Fruit fly (Drosophila melanogaster) whole organism, wandering third instar larva: ENCODE measurements around the gene Hrb27C.

Experiments
- Abd-B ChIP-seq: fragments of >200 bp; optimal IDR thresholded peaks from 2 replicates; lab custom pipeline; 2017; ENCODE audit warnings: missing biosample characterization, missing genetic modification characterization
- CG32264 ChIP-seq: fragments of 200-800 bp; sonication (Bioruptor generic); optimal IDR thresholded peaks from 2 replicates; lab custom pipeline; 2016; ENCODE audit warnings: missing biosample characterization, missing genetic modification characterization
- CG9705 ChIP-seq: fragments of 200-800 bp; sonication (Bioruptor generic); optimal IDR thresholded peaks from 2 replicates; lab custom pipeline; 2018; ENCODE audit warnings: missing biosample characterization, mild to moderate bottlenecking, missing genetic modification characterization
- CrebA ChIP-seq: fragments of 200-800 bp; sonication (Bioruptor generic); optimal IDR thresholded peaks from 2 replicates; lab custom pipeline; 2016; ENCODE audit warnings: missing biosample characterization, mild to moderate bottlenecking, missing genetic modification characterization, borderline replicate concordance
- Dfd ChIP-seq: fragments of >200 bp; optimal IDR thresholded peaks from 2 replicates; lab custom pipeline; 2017; ENCODE audit warnings: missing biosample characterization, missing genetic modification characterization
- Dif ChIP-seq: fragments of 200-275, 200-300 bp; sonication (Bioruptor generic); optimal IDR thresholded peaks from 2 replicates; lab custom pipeline; 2018; ENCODE audit warnings: missing biosample characterization, missing genetic modification characterization; ENCODE audit not compliant: partially characterized antibody
- GATAd ChIP-seq: sonication (Bioruptor generic); optimal IDR thresholded peaks from 2 replicates; lab custom pipeline; 2016; ENCODE audit warnings: missing biosample characterization, missing genetic modification characterization
- HLH106 ChIP-seq: fragments of 200-800 bp; optimal IDR thresholded peaks from 3 replicates; lab custom pipeline; 2019; ENCODE audit warnings: missing biosample characterization, mild to moderate bottlenecking, missing genetic modification characterization, moderate library complexity
- Hr78 ChIP-seq: fragments of >200 bp; optimal IDR thresholded peaks from 2 replicates; lab custom pipeline; 2017; ENCODE audit warnings: missing biosample characterization, missing genetic modification characterization
- Hr83 ChIP-seq: fragments of 200-300 bp; sonication (Bioruptor generic); optimal IDR thresholded peaks from 2 replicates; lab custom pipeline; 2016; ENCODE audit warnings: missing biosample characterization, mild to moderate bottlenecking, missing genetic modification characterization, moderate library complexity; ENCODE audit not compliant: poor library complexity, severe bottlenecking
- Jra ChIP-seq: sonication (Bioruptor generic); optimal IDR thresholded peaks from 2 replicates; lab custom pipeline; 2016; ENCODE audit warnings: missing biosample characterization, missing genetic modification characterization
- Mio ChIP-seq: sonication (Bioruptor generic); optimal IDR thresholded peaks from 2 replicates; lab custom pipeline; 2016; ENCODE audit warnings: missing biosample characterization, missing genetic modification characterization
- Myc ChIP-seq: fragments of >200 bp; optimal IDR thresholded peaks from 2 replicates; lab custom pipeline; 2017
- N ChIP-seq: fragments of >200 bp; optimal IDR thresholded peaks from 2 replicates; lab custom pipeline; 2018; ENCODE audit warnings: missing biosample characterization, missing external identifiers, missing genetic modification characterization
- OdsH ChIP-seq: fragments of 200-800 bp; sonication (Bioruptor generic); optimal IDR thresholded peaks from 2 replicates; lab custom pipeline; 2016; ENCODE audit warnings: missing biosample characterization, mild to moderate bottlenecking, missing genetic modification characterization
- Rel ChIP-seq, 2 experiments: fragments of 200-800 bp; sonication (Bioruptor generic) in 1 of 2; optimal IDR thresholded peaks; 2 replicates in 1 of 2; 3 replicates in 1 of 2; lab custom pipeline; 2016 to 2019; ENCODE audit warnings: mild to moderate bottlenecking in 2 of 2, missing biosample characterization in 2 of 2, missing genetic modification characterization in 2 of 2, moderate library complexity in 1 of 2
- Sp1 ChIP-seq: fragments of 200-800 bp; sonication (Bioruptor generic); optimal IDR thresholded peaks from 3 replicates; lab custom pipeline; 2019; ENCODE audit warnings: missing biosample characterization, mild to moderate bottlenecking, missing genetic modification characterization, moderate library complexity
- Vsx2 ChIP-seq: fragments of 200-300, 225-300 bp; sonication (Bioruptor generic); optimal IDR thresholded peaks from 2 replicates; lab custom pipeline; 2018; ENCODE audit warnings: missing biosample characterization, missing genetic modification characterization; ENCODE audit not compliant: partially characterized antibody
- br ChIP-seq: fragments of 200-800 bp; sonication (Bioruptor generic); optimal IDR thresholded peaks from 2 replicates; lab custom pipeline; 2016; ENCODE audit warnings: missing biosample characterization, missing genetic modification characterization
- brk ChIP-seq: fragments of 200-800 bp; sonication (Bioruptor generic); optimal IDR thresholded peaks from 2 replicates; lab custom pipeline; 2016; ENCODE audit warnings: missing biosample characterization, mild to moderate bottlenecking, missing genetic modification characterization
- dl ChIP-seq, 2 experiments: fragments of 175-275, 200-275 bp in 1 of 2; fragments of 200-275 bp in 1 of 2; sonication (Bioruptor generic); optimal IDR thresholded peaks; lab custom pipeline; 2018; ENCODE audit warnings: mild to moderate bottlenecking in 2 of 2, missing biosample characterization in 2 of 2, missing genetic modification characterization in 2 of 2, moderate library complexity in 2 of 2; ENCODE audit not compliant: partially characterized antibody in 2 of 2, insufficient read depth in 1 of 2
- dmrt93B ChIP-seq: fragments of 200-800 bp; sonication (Bioruptor generic); optimal IDR thresholded peaks from 2 replicates; lab custom pipeline; 2018; ENCODE audit warnings: missing biosample characterization, mild to moderate bottlenecking, missing genetic modification characterization
- dsf ChIP-seq: sonication (Bioruptor generic); optimal IDR thresholded peaks from 2 replicates; lab custom pipeline; 2016; ENCODE audit warnings: missing biosample characterization, missing genetic modification characterization, borderline replicate concordance
- ey ChIP-seq: fragments of 200-800 bp; sonication (Bioruptor generic); optimal IDR thresholded peaks from 2 replicates; lab custom pipeline; 2016; ENCODE audit warnings: missing biosample characterization, missing genetic modification characterization
- foxo ChIP-seq, 2 experiments: fragments of 200-800 bp; sonication (Bioruptor generic); optimal IDR thresholded peaks; 2 replicates in 1 of 2; 3 replicates in 1 of 2; lab custom pipeline; 2016 to 2017; ENCODE audit warnings: missing biosample characterization in 2 of 2, missing genetic modification characterization in 2 of 2
- fru ChIP-seq: fragments of 200-800 bp; sonication (Bioruptor generic); optimal IDR thresholded peaks from 3 replicates; lab custom pipeline; 2016; ENCODE audit warnings: missing biosample characterization, mild to moderate bottlenecking, missing genetic modification characterization
- h ChIP-seq: fragments of 200-800 bp; sonication (Bioruptor generic); optimal IDR thresholded peaks from 3 replicates; lab custom pipeline; 2016; ENCODE audit warnings: missing biosample characterization, mild to moderate bottlenecking, missing genetic modification characterization
- jim ChIP-seq: fragments of 175-275, 200-325 bp; sonication (Bioruptor generic); optimal IDR thresholded peaks from 2 replicates; lab custom pipeline; 2016; ENCODE audit warnings: missing biosample characterization, mild to moderate bottlenecking, missing genetic modification characterization
- lola ChIP-seq: fragments of >200 bp; optimal IDR thresholded peaks from 2 replicates; lab custom pipeline; 2017; ENCODE audit warnings: missing biosample characterization, missing genetic modification characterization
- pan ChIP-seq: fragments of >200 bp; optimal IDR thresholded peaks from 2 replicates; lab custom pipeline; 2017
- psq ChIP-seq: fragments of 200-800 bp; sonication (Bioruptor generic); optimal IDR thresholded peaks from 3 replicates; lab custom pipeline; 2017; ENCODE audit warnings: missing biosample characterization, mild to moderate bottlenecking, missing genetic modification characterization, moderate library complexity
- rgr ChIP-seq: fragments of 200-800 bp; sonication (Bioruptor generic); optimal IDR thresholded peaks from 3 replicates; lab custom pipeline; 2016; ENCODE audit warnings: missing biosample characterization, mild to moderate bottlenecking, missing genetic modification characterization
- sage ChIP-seq: fragments of 200-800 bp; sonication (Bioruptor generic); optimal IDR thresholded peaks from 2 replicates; lab custom pipeline; 2016; ENCODE audit warnings: missing biosample characterization, mild to moderate bottlenecking, missing genetic modification characterization
- sv ChIP-seq: fragments of 200-800 bp; sonication (Bioruptor generic); optimal IDR thresholded peaks from 3 replicates; lab custom pipeline; 2016; ENCODE audit warnings: missing biosample characterization, missing genetic modification characterization
- tai ChIP-seq: sonication (Bioruptor generic); optimal IDR thresholded peaks from 2 replicates; lab custom pipeline; 2016; ENCODE audit warnings: missing biosample characterization, missing genetic modification characterization
- woc ChIP-seq: sonication (Bioruptor generic); optimal IDR thresholded peaks from 2 replicates; lab custom pipeline; 2016; ENCODE audit warnings: missing biosample characterization, mild to moderate bottlenecking, missing genetic modification characterization

Gene Hrb27C

dm6 chr2L:6941731-6942130, 21.2 kb downstream of the Hrb27C start:
- TF ChIP-seq tai (GFP tag; lab: Kevin White, UChicago) (no peak), N (GFP tag; lab: Kevin White, UChicago) (no peak), Dfd (GFP tag; lab: Kevin White, UChicago) (no peak), OdsH (no peak)

dm6 chr2L:6942714-6943113, 22.2 kb downstream of the Hrb27C start, which contains the start of gene CG18304:
TSS of gene CG18304 (minus strand) at chr2L:6942814.
- TF ChIP-seq h (GFP tag; lab: Kevin White, UChicago) (no peak), fru (GFP tag; lab: Kevin White, UChicago) (no peak), Jra (GFP tag; lab: Kevin White, UChicago) (no peak), Vsx2 (no peak), sv (GFP tag; lab: Kevin White, UChicago) (no peak), Hr78 (no peak), rgr (GFP tag; lab: Kevin White, UChicago) (no peak)

dm6 chr2L:6945088-6945487, 24.6 kb downstream of the Hrb27C start, which contains the start of gene Fgop2:
TSS of gene Fgop2 (minus strand) at chr2L:6945289.
- TF ChIP-seq h (GFP tag; lab: Kevin White, UChicago): no peak
- no peak for TF ChIP-seq Jra (GFP tag; lab: Kevin White, UChicago)
- TF ChIP-seq GATAd (GFP tag; lab: Kevin White, UChicago): no peak
- no peak for TF ChIP-seq fru (GFP tag; lab: Kevin White, UChicago)
- TF ChIP-seq Mio: no peak
- TF ChIP-seq Myc (lab: Kevin White, UChicago): no peak
- TF ChIP-seq Rel (GFP tag; optimal IDR thresholded peaks at IDR 0.05; lab: Kevin White, UChicago): no peak
- TF ChIP-seq Rel (tag; optimal IDR thresholded peaks at IDR 0.05; lab: Kevin White, UChicago): peak; percentile 7
- TF ChIP-seq ey (GFP tag; lab: Kevin White, UChicago): no peak

- no peak for TF ChIP-seq pan (lab: Kevin White, UChicago)
- TF ChIP-seq jim: no peak
- TF ChIP-seq CG9705: no peak
- TF ChIP-seq lola (GFP tag; lab: Kevin White, UChicago): no peak
- TF ChIP-seq Vsx2: no peak
- TF ChIP-seq Hr78: no peak
- TF ChIP-seq woc (GFP tag; lab: Kevin White, UChicago): peak; percentile 77
Observed at dm6 chr2L:6948540-6948942, 28.0 kb downstream of the Hrb27C start, which contains the start of gene ihog. TSS of gene ihog (minus strand) at chr2L:6948808.

dm6 chr2L:6950096-6950495, 29.6 kb downstream of the Hrb27C start, which contains the start of the genes Gas41 and SA1:
TSS of gene Gas41 (minus strand) at chr2L:6950207.
TSS of gene SA1 (plus strand) at chr2L:6950421.
- TF ChIP-seq dmrt93B (GFP tag; lab: Kevin White, UChicago) (no peak), dsf (GFP tag; lab: Kevin White, UChicago) (peak; percentile 78), Jra (GFP tag; lab: Kevin White, UChicago) (no peak), psq (GFP tag; lab: Kevin White, UChicago) (peak; percentile 44), Hr83 (GFP tag; lab: Kevin White, UChicago) (no peak), Sp1 (GFP tag; lab: Kevin White, UChicago) (peak; percentile 90), sv (GFP tag; lab: Kevin White, UChicago) (peak; percentile 44), sage (GFP tag; lab: Kevin White, UChicago) (no peak), Hr78 (no peak), CG9705 (peak; percentile 64), ey (GFP tag; lab: Kevin White, UChicago) (peak; percentile 76), Myc (lab: Kevin White, UChicago) (no peak), CG32264 (no peak), Rel (GFP tag; optimal IDR thresholded peaks at IDR 0.05; lab: Kevin White, UChicago) (no peak), Rel (tag; optimal IDR thresholded peaks at IDR 0.05; lab: Kevin White, UChicago) (no peak), fru (GFP tag; lab: Kevin White, UChicago) (no peak), N (GFP tag; lab: Kevin White, UChicago) (no peak), jim (no peak), foxo (GFP tag; optimal IDR thresholded peaks at IDR 0.05; lab: Kevin White, UChicago) (no peak), h (GFP tag; lab: Kevin White, UChicago) (no peak), Mio (no peak), CrebA (GFP tag; lab: Kevin White, UChicago) (no peak), dl (GFP tag; optimal IDR thresholded peaks at IDR 0.05; lab: Kevin White, UChicago; ENCODE audit: insufficient read depth in 1 of 2, partially characterized antibody in 2 of 2) (no peak), OdsH (peak; percentile 88), rgr (GFP tag; lab: Kevin White, UChicago) (no peak), Dif (GFP tag; lab: Kevin White, UChicago) (no peak), br (GFP tag; lab: Kevin White, UChicago) (peak; percentile 62), tai (GFP tag; lab: Kevin White, UChicago) (no peak), Dfd (GFP tag; lab: Kevin White, UChicago) (no peak), woc (GFP tag; lab: Kevin White, UChicago) (no peak), brk (GFP tag; lab: Kevin White, UChicago) (no peak), Vsx2 (no peak), pan (lab: Kevin White, UChicago) (no peak), Abd-B (GFP tag; lab: Kevin White, UChicago) (no peak), HLH106 (peak; percentile 91), GATAd (GFP tag; lab: Kevin White, UChicago) (no peak), lola (GFP tag; lab: Kevin White, UChicago) (no peak)
